Fruit fly (Drosophila melanogaster) whole organism: ENCODE data around the gene Npc2a.

Experiments
- CG8478 ChIP-seq: fragments of >200 bp; optimal IDR thresholded peaks from 2 replicates; lab custom pipeline; 2018; ENCODE audit warnings: inconsistent platforms
- Dll ChIP-seq: fragments of >200 bp; optimal IDR thresholded peaks from 2 replicates; lab custom pipeline; 2017
- EcR ChIP-seq, 2 experiments: fragments of >200 bp; optimal IDR thresholded peaks; 2 replicates each; lab custom pipeline; 2017; ENCODE audit warnings: missing biosample characterization in 2 of 2, missing genetic modification characterization in 2 of 2, missing genetic modification reagents in 2 of 2
- pan ChIP-seq: fragments of >200 bp; optimal IDR thresholded peaks from 2 replicates; lab custom pipeline; 2017
- psq ChIP-seq: fragments of >200 bp; optimal IDR thresholded peaks from 2 replicates; lab custom pipeline; 2017
- usp ChIP-seq: fragments of >200 bp; optimal IDR thresholded peaks from 2 replicates; lab custom pipeline; 2017; ENCODE audit warnings: missing biosample characterization, missing genetic modification characterization, mixed read lengths

The Npc2a gene

DNA sequence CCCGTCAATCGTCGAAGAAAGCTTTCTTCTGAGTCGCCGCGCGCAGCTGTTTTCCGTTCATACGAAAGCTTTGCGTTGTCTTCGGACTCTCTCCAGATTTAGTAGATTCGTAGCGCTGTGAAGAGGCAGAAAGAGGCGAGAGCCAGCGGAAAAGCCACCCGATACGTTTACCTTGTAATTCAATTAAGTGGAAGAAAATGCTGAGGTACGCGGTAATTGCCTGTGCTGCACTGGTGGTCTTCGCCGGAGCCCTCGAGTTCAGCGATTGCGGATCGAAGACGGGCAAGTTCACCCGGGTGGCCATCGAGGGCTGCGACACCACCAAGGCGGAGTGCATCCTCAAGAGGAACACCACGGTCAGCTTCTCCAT lies at the start of gene Npc2a:
TSS of gene Npc2a (plus strand) at position 99 of the 370 bp plus-strand sequence.
- no peak for TF ChIP-seq psq (lab: Kevin White, UChicago)
- no peak for TF ChIP-seq usp
- no peak for TF ChIP-seq EcR (GFP tag; optimal IDR thresholded peaks at IDR 0.05; lab: Kevin White, UChicago)
- no peak for TF ChIP-seq pan
- TF ChIP-seq CG8478 (lab: Kevin White, UChicago) = no peak

DNA sequence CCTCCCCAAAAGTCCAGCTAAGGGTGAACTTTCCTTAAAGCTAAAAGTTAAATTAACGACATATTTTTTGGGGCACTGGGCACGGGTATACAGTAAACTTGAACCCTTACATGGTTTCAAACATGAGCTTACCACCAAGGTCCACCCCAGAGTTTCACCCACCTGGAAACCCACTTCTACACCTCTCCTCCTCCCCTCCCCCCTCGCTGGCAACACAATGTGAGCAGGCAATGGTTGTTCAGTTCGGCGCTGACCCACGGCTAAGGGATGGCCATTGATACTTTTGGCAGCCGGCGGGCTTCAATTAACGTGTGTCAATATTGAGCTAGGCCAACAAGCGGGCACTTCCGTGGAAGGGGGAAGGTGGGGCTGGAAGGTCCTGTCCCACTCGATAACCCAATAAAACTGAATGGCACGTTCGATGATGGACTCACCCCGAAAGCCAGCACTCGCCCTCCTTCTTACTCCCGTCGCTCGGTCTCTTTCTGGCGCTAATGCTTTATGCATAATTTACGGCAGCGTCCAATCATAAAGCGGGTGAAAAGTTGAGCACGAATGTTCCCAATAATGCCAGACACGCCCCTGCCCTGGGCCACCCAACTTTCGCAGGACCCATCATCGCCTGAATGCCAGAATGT lies 43.5 kb upstream of the Npc2a start:
- TF ChIP-seq CG8478 (lab: Kevin White, UChicago) (no peak), pan (no peak), EcR (GFP tag; optimal IDR thresholded peaks at IDR 0.05; lab: Kevin White, UChicago) (no peak), Dll (lab: Kevin White, UChicago) (no peak), psq (lab: Kevin White, UChicago) (no peak), usp (no peak)

dm6 chr2L:1945609-1946008 lies 42.5 kb upstream of the Npc2a start, which contains the start of gene CG15357:
Gene CG15357, minus strand, starts transcription at chr2L:1945709.
- TF ChIP-seq pan (no peak), EcR (GFP tag; optimal IDR thresholded peaks at IDR 0.05; lab: Kevin White, UChicago) (no peak), usp (no peak)

DNA sequence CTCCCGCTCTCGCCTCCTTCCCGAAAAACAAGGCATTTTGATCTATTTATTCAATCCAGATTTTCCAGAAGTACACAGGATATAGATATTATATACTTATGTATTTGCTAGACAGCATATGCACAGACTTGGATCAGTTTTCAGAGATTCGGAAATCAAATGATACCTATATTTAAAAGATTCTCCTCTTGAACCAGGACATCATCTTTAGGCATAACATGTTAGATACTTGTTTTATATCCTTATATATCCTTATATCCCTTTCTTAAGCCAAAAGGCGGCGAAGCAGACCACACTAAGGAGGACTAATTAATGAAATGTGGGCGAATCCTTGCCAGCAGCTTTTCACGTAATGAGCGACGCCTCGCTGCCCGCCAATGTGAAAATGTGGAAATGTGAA lies 41.5 kb upstream of the Npc2a start, which contains the start of gene CG33673:
TSS of gene CG33673 (minus strand) at position 101 of the 400 bp plus-strand sequence.
- TF ChIP-seq EcR (GFP tag; optimal IDR thresholded peaks at IDR 0.05; lab: Kevin White, UChicago) = no peak
- no peak for TF ChIP-seq psq (lab: Kevin White, UChicago)
- no peak for TF ChIP-seq usp
- TF ChIP-seq pan = no peak
- TF ChIP-seq CG8478 (lab: Kevin White, UChicago) = no peak
- TF ChIP-seq Dll (lab: Kevin White, UChicago) = no peak

DNA sequence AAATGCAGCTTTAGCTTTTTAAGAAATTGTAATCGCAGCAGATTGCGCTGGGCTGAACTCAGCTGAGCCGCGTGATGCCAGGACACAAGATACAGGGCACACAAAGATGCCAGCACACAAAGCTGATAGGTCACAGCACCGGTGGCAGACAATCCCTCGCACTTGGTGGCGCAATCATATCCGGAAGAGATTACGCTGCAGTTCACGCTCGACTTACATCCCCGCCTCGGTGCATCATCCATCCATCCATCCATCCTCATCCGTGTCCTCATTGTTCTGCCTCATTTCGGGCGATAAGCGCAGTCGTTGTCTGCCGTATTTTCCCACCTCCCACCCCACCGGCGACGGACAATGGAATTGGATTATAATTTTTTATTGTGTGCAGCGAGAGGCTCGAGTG lies 40.1 kb upstream of the Npc2a start:
- TF ChIP-seq EcR (GFP tag; optimal IDR thresholded peaks at IDR 0.05; lab: Kevin White, UChicago) = no peak
- TF ChIP-seq psq (lab: Kevin White, UChicago) = no peak
- no peak for TF ChIP-seq Dll (lab: Kevin White, UChicago)
- TF ChIP-seq CG8478 (lab: Kevin White, UChicago) = no peak

- TF ChIP-seq usp (no peak), EcR (GFP tag; optimal IDR thresholded peaks at IDR 0.05; lab: Kevin White, UChicago) (no peak), CG8478 (lab: Kevin White, UChicago) (no peak), Dll (lab: Kevin White, UChicago) (no peak), pan (no peak), psq (lab: Kevin White, UChicago) (no peak)
Observed at dm6 chr2L:1954541-1954940, 33.5 kb upstream of the Npc2a start.

DNA sequence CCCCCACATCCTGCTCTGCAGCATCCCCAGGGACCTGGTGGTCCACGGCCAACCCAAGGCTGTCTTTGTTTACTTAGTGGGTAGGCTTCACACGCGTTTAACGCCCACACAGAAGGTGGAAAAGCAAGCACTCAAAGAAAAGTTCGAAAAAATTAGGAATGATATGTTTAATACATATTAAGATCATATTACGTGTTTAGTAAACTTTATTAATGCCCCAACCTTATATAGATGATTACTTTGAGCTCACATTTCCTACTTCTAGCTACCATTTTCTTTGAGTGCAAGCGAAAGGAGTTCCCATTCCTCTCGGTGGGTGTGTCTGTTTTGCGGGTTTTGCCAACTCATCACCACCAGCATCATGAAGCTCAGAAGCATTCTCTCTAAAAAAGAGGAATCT lies 28.7 kb upstream of the Npc2a start:
- TF ChIP-seq CG8478 (lab: Kevin White, UChicago) = no peak
- TF ChIP-seq psq (lab: Kevin White, UChicago) = no peak
- TF ChIP-seq Dll (lab: Kevin White, UChicago) = no peak
- no peak for TF ChIP-seq EcR (GFP tag; optimal IDR thresholded peaks at IDR 0.05; lab: Kevin White, UChicago)
- TF ChIP-seq pan = no peak
- TF ChIP-seq usp = no peak

DNA sequence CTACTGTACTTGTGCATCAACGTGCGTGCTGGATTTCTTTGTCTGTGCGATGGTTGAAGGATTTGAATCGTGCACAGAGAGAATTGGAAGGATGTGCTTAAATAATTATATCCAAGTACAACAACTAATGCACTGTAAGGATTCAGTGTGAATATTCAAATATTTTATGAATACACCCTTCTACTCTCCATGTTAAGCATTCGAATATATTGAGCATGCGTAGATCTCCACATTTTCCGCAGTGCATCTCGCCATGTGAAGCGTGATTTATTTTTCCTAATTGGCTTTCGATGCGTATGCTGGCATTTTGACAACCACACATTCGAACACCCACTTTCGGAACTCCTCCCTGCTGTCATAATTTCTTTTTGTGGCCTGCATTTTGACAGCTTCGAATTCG lies 28.0 kb upstream of the Npc2a start:
- no peak for TF ChIP-seq psq (lab: Kevin White, UChicago)
- TF ChIP-seq pan = no peak
- TF ChIP-seq usp = no peak
- TF ChIP-seq CG8478 (lab: Kevin White, UChicago) = no peak
- TF ChIP-seq EcR (GFP tag; optimal IDR thresholded peaks at IDR 0.05; lab: Kevin White, UChicago) = no peak
- no peak for TF ChIP-seq Dll (lab: Kevin White, UChicago)

DNA sequence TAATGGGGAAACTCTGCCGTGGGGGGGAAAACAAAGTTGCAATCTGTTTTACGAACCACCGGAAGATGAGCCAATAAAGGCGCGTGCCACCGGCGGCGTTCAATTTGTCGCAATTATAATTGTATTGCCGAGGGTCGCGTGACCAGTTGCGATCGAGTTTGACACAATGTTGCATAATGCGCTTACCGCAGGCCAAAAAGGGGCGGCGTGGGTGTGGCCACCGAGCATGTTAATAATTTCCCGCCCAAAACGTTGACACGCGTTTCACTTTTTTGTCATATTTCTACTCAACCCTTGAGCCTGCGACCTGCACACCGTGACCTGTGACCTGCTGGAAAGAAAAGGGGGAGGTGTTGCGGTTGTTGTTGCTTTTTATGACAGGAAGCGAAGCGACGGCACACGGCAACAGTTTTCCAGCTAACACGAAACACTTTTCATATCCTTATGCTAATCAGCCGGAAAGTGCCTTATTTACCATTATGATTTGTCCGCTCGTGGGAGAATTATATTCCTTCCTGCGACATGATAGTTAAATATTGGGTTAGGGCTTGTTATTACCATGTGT lies 26.1 kb upstream of the Npc2a start:
- no peak for TF ChIP-seq pan
- no peak for TF ChIP-seq usp
- TF ChIP-seq psq (lab: Kevin White, UChicago) = no peak
- TF ChIP-seq CG8478 (lab: Kevin White, UChicago) = no peak
- no peak for TF ChIP-seq EcR (GFP tag; optimal IDR thresholded peaks at IDR 0.05; lab: Kevin White, UChicago)
- TF ChIP-seq Dll (lab: Kevin White, UChicago) = no peak

- TF ChIP-seq EcR (GFP tag; optimal IDR thresholded peaks at IDR 0.05; lab: Kevin White, UChicago) (no peak), CG8478 (lab: Kevin White, UChicago) (no peak), Dll (lab: Kevin White, UChicago) (no peak), usp (no peak), psq (lab: Kevin White, UChicago) (no peak), pan (no peak)
Observed at dm6 chr2L:1967301-1967700, 20.8 kb upstream of the Npc2a start.

- TF ChIP-seq CG8478 (lab: Kevin White, UChicago) (no peak), usp (no peak)
Observed at dm6 chr2L:1967861-1968260, 20.2 kb upstream of the Npc2a start.

dm6 chr2L:1970312-1970929 lies 17.7 kb upstream of the Npc2a start, which contains the start of gene erm:
Gene erm, minus strand, starts transcription at chr2L:1970362.
- no peak for TF ChIP-seq pan
- TF ChIP-seq Dll (lab: Kevin White, UChicago) = no peak
- no peak for TF ChIP-seq EcR (GFP tag; optimal IDR thresholded peaks at IDR 0.05; lab: Kevin White, UChicago)
- no peak for TF ChIP-seq usp
- no peak for TF ChIP-seq psq (lab: Kevin White, UChicago)
- TF ChIP-seq CG8478 (lab: Kevin White, UChicago) = no peak
